Worm (Caenorhabditis elegans) whole organism, L4 larva: ENCODE measurements around the gene Y62E10A.3.

ENCODE experiments used
- ama-1 ChIP-seq: fragments of 150-350 bp; optimal IDR thresholded peaks from 2 replicates; lab custom pipeline; 2014; ENCODE audit warnings: inconsistent platforms, mixed read lengths
- ceh-62 ChIP-seq: sonication (generic microtip); optimal IDR thresholded peaks from 2 replicates; lab custom pipeline; 2017; ENCODE audit warnings: missing biosample characterization, missing genetic modification characterization
- ces-1 ChIP-seq: fragments of 150-350 bp; sonication (generic microtip); optimal IDR thresholded peaks from 4 replicates; lab custom pipeline; 2014; ENCODE audit warnings: missing biosample characterization, missing genetic modification reagents, missing genetic modification characterization
- dpl-1 ChIP-seq: fragments of 150-350 bp; optimal IDR thresholded peaks from 2 replicates; lab custom pipeline; 2014; ENCODE audit warnings: missing biosample characterization, missing genetic modification reagents, missing genetic modification characterization
- nhr-6 ChIP-seq: fragments of 150-350 bp; optimal IDR thresholded peaks from 2 replicates; lab custom pipeline; 2014; ENCODE audit warnings: missing biosample characterization, missing genetic modification characterization
- nhr-76 ChIP-seq: fragments of 150-350 bp; optimal IDR thresholded peaks from 2 replicates; lab custom pipeline; 2014; ENCODE audit warnings: missing biosample characterization, missing genetic modification characterization
- spr-1 ChIP-seq: sonication (generic microtip); optimal IDR thresholded peaks from 2 replicates; lab custom pipeline; 2016; ENCODE audit warnings: mild to moderate bottlenecking, missing genetic modification characterization, missing compliant biosample characterization
- zfp-2 ChIP-seq: sonication (generic microtip); optimal IDR thresholded peaks from 2 replicates; lab custom pipeline; 2016; ENCODE audit warnings: mild to moderate bottlenecking, missing genetic modification characterization, missing compliant biosample characterization
- zip-11 ChIP-seq: fragments of 200-800 bp; sonication (Bioruptor generic); IDR thresholded peaks from 2 replicates; pipeline ENCODE4 v1.3.6; 2022; ENCODE audit warnings: missing genetic modification characterization, missing compliant biosample characterization

DNA sequence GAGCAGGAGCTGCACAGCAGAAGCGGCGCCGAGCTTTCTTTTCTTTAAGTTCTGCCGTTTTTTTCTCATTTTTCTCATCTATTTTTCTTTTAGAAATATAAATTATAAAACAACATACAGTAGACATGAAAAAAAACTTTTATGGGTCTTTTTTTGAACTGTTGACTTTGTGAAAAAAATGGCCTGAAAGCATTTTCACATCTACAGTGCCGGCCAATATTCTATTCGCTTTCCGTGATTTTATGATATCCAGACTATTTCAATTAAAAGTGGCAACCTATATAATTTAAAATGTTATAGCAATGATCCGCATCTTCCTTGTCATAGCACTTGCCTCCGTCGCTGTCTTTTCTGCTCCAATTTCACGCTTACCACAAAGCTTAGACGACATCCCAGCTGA is 32.0 kb downstream of the Y62E10A.3 start, which contains the start of gene far-6:
- TF ChIP-seq nhr-76 (tag; lab: Kevin White, UChicago): no peak
- no peak for TF ChIP-seq nhr-6
- TF ChIP-seq ama-1: no peak
- TF ChIP-seq zip-11: no peak
- TF ChIP-seq ceh-62 (tag; lab: Kevin White, UChicago): no peak
- TF ChIP-seq dpl-1 (GFP tag; lab: Kevin White, UChicago): no peak
- TF ChIP-seq spr-1: no peak
- TF ChIP-seq zfp-2: no peak
- TF ChIP-seq ces-1 (GFP tag; lab: Kevin White, UChicago): no peak
